Fruit fly (Drosophila melanogaster) whole organism, embryonic: ENCODE results near the gene CG32333.

Source experiments
- CG11085 ChIP-seq: fragments of 200-800 bp; sonication (Bioruptor generic); IDR thresholded peaks from 2 replicates; pipeline ENCODE4 v1.3.6; 2022; ENCODE audit warnings: missing biosample characterization, missing genetic modification characterization
- CG12219 ChIP-seq: fragments of 200-800 bp; sonication (Bioruptor generic); optimal IDR thresholded peaks from 3 replicates; lab custom pipeline; 2018; ENCODE audit warnings: missing biosample characterization, mild to moderate bottlenecking, missing genetic modification characterization
- CG15601 ChIP-seq: fragments of 200-800 bp; sonication (Bioruptor generic); optimal IDR thresholded peaks from 3 replicates; lab custom pipeline; 2019; ENCODE audit warnings: missing biosample characterization, mild to moderate bottlenecking, missing genetic modification characterization, moderate library complexity
- CG1602 ChIP-seq: fragments of 200-800 bp; sonication (Bioruptor generic); optimal IDR thresholded peaks from 3 replicates; lab custom pipeline; 2016; ENCODE audit warnings: missing biosample characterization, missing genetic modification characterization
- CG16813 ChIP-seq: fragments of 200-800 bp; sonication (Bioruptor generic); IDR thresholded peaks from 3 replicates; pipeline ENCODE4 v1.3.6; 2022; ENCODE audit warnings: missing biosample characterization, missing genetic modification characterization; ENCODE audit not compliant: partially characterized antibody
- CG16863 ChIP-seq: fragments of 200-800 bp; sonication (Bioruptor generic); optimal IDR thresholded peaks from 3 replicates; lab custom pipeline; 2016; ENCODE audit warnings: missing biosample characterization, missing genetic modification characterization
- CG17912 ChIP-seq: fragments of 200-800 bp; sonication (Bioruptor generic); optimal IDR thresholded peaks from 2 replicates; lab custom pipeline; 2018; ENCODE audit warnings: missing biosample characterization, mild to moderate bottlenecking, missing genetic modification characterization
- CG34224 ChIP-seq: fragments of 200-800 bp; sonication (Bioruptor generic); IDR thresholded peaks from 3 replicates; pipeline ENCODE4 v1.3.6; 2022; ENCODE audit warnings: missing biosample characterization, missing genetic modification characterization; ENCODE audit not compliant: partially characterized antibody
- CG3995 ChIP-seq: fragments of 200-800 bp; sonication (Bioruptor generic); optimal IDR thresholded peaks from 3 replicates; lab custom pipeline; 2016; ENCODE audit warnings: missing biosample characterization, missing genetic modification characterization
- CG4360 ChIP-seq: fragments of 200-800 bp; sonication (Bioruptor generic); IDR thresholded peaks from 2 replicates; pipeline ENCODE4 v1.3.6; 2022; ENCODE audit warnings: missing biosample characterization, missing genetic modification characterization
- CG6791 ChIP-seq: fragments of 200-800 bp; sonication (Bioruptor generic); IDR thresholded peaks from 3 replicates; pipeline ENCODE4 v1.3.6; 2022; ENCODE audit warnings: missing biosample characterization, missing genetic modification characterization; ENCODE audit not compliant: partially characterized antibody
- CG7928 ChIP-seq: fragments of 200-800 bp; sonication (Bioruptor generic); optimal IDR thresholded peaks from 2 replicates; lab custom pipeline; 2017; ENCODE audit warnings: missing biosample characterization, mild to moderate bottlenecking, missing genetic modification characterization
- CG7963 ChIP-seq: fragments of 200-800 bp; sonication (Bioruptor generic); IDR thresholded peaks from 3 replicates; pipeline ENCODE4 v1.3.6; 2022; ENCODE audit warnings: missing biosample characterization, missing genetic modification characterization; ENCODE audit not compliant: partially characterized antibody
- CG7987 ChIP-seq: fragments of 200-800 bp; sonication (Bioruptor generic); optimal IDR thresholded peaks from 2 replicates; lab custom pipeline; 2018; ENCODE audit warnings: missing biosample characterization, mild to moderate bottlenecking, missing genetic modification characterization, moderate library complexity
- Doc3 ChIP-seq: fragments of 200-800 bp; sonication (Bioruptor generic); IDR thresholded peaks from 3 replicates; pipeline ENCODE4 v1.3.6; 2022; ENCODE audit warnings: missing biosample characterization, missing genetic modification characterization; ENCODE audit not compliant: partially characterized antibody
- Dref ChIP-seq: fragments of 200-800 bp; sonication (Bioruptor generic); IDR thresholded peaks from 2 replicates; pipeline ENCODE4 v1.3.6; 2022; ENCODE audit warnings: missing biosample characterization, missing genetic modification characterization
- E2f2 ChIP-seq: fragments of 200-800 bp; sonication (Bioruptor generic); IDR thresholded peaks from 2 replicates; pipeline ENCODE4 v1.3.6; 2022; ENCODE audit warnings: missing biosample characterization, missing genetic modification characterization
- Hmx ChIP-seq: fragments of 200-800 bp; sonication (Bioruptor generic); optimal IDR thresholded peaks from 2 replicates; lab custom pipeline; 2016; ENCODE audit warnings: missing biosample characterization, missing genetic modification characterization
- Hr78 ChIP-seq, 2 experiments: fragments of 200-800 bp in 1 of 2; fragments of >200 bp in 1 of 2; sonication (Bioruptor generic) in 1 of 2; optimal IDR thresholded peaks; 2 replicates each; lab custom pipeline; 2017 to 2019; ENCODE audit warnings: missing biosample characterization in 2 of 2, missing genetic modification characterization in 2 of 2, mild to moderate bottlenecking in 1 of 2, moderate library complexity in 1 of 2
- Hsf ChIP-seq: fragments of 200-800 bp; sonication (Bioruptor generic); optimal IDR thresholded peaks from 3 replicates; lab custom pipeline; 2016; ENCODE audit warnings: missing biosample characterization, missing genetic modification characterization
- NfI ChIP-seq: fragments of 200-800 bp; sonication (Bioruptor generic); optimal IDR thresholded peaks from 3 replicates; lab custom pipeline; 2018; ENCODE audit warnings: missing biosample characterization, mild to moderate bottlenecking, missing genetic modification characterization, moderate library complexity
- Opbp ChIP-seq: fragments of 200-800 bp; sonication (Bioruptor generic); IDR thresholded peaks from 3 replicates; pipeline ENCODE4 v1.3.6; 2022; ENCODE audit warnings: missing biosample characterization, missing genetic modification characterization; ENCODE audit not compliant: partially characterized antibody
- Pdp1 ChIP-seq, 2 experiments: fragments of 200-800 bp; sonication (Bioruptor generic); optimal IDR thresholded peaks; 3 replicates each; lab custom pipeline; 2016; ENCODE audit warnings: missing biosample characterization in 2 of 2, missing genetic modification characterization in 2 of 2, mild to moderate bottlenecking in 1 of 2, moderate library complexity in 1 of 2
- Scr ChIP-seq: fragments of 200-800 bp; sonication (Bioruptor generic); IDR thresholded peaks from 2 replicates; pipeline ENCODE4 v1.3.6; 2022; ENCODE audit warnings: missing biosample characterization, missing genetic modification characterization; ENCODE audit not compliant: partially characterized antibody
- Sox100B ChIP-seq: fragments of 200-800 bp; sonication (Bioruptor generic); optimal IDR thresholded peaks from 3 replicates; lab custom pipeline; 2018; ENCODE audit warnings: missing biosample characterization, mild to moderate bottlenecking, missing genetic modification characterization
- abd-A ChIP-seq: fragments of 200-800 bp; sonication (Bioruptor generic); optimal IDR thresholded peaks from 3 replicates; lab custom pipeline; 2019; ENCODE audit warnings: missing biosample characterization, mild to moderate bottlenecking, missing genetic modification characterization, moderate library complexity
- al ChIP-seq: fragments of 200-800 bp; sonication (Bioruptor generic); IDR thresholded peaks from 2 replicates; pipeline ENCODE4 v1.3.6; 2022; ENCODE audit warnings: missing biosample characterization, missing genetic modification characterization
- bbx ChIP-seq: fragments of 200-800 bp; sonication (Bioruptor generic); IDR thresholded peaks from 2 replicates; pipeline ENCODE4 v1.3.6; 2022; ENCODE audit warnings: missing biosample characterization, missing genetic modification characterization; ENCODE audit not compliant: partially characterized antibody
- chinmo ChIP-seq: fragments of 200-800 bp; sonication (Bioruptor generic); IDR thresholded peaks from 4 replicates; pipeline ENCODE4 v1.3.6; 2022; ENCODE audit warnings: missing biosample characterization, missing genetic modification characterization; ENCODE audit not compliant: partially characterized antibody
- ci ChIP-seq: fragments of 200-800 bp; sonication (Bioruptor generic); IDR thresholded peaks from 3 replicates; pipeline ENCODE4 v1.3.6; 2022; ENCODE audit warnings: missing biosample characterization, missing genetic modification characterization
- disco-r ChIP-seq: fragments of 200-800 bp; sonication (Bioruptor generic); optimal IDR thresholded peaks from 2 replicates; lab custom pipeline; 2016; ENCODE audit warnings: missing biosample characterization, missing genetic modification characterization
- emc ChIP-seq: fragments of 200-800 bp; sonication (Bioruptor generic); optimal IDR thresholded peaks from 2 replicates; lab custom pipeline; 2016; ENCODE audit warnings: missing biosample characterization, missing genetic modification characterization
- fd102C ChIP-seq: fragments of 200-800 bp; sonication (Bioruptor generic); optimal IDR thresholded peaks from 2 replicates; lab custom pipeline; 2018; ENCODE audit warnings: missing biosample characterization, mild to moderate bottlenecking, missing genetic modification characterization, moderate library complexity
- fu2 ChIP-seq: fragments of 200-800 bp; sonication (Bioruptor generic); optimal IDR thresholded peaks from 2 replicates; lab custom pipeline; 2016; ENCODE audit warnings: missing biosample characterization, missing genetic modification characterization
- gce ChIP-seq: fragments of 200-800 bp; sonication (Bioruptor generic); IDR thresholded peaks from 3 replicates; pipeline ENCODE4 v1.3.6; 2022; ENCODE audit warnings: missing biosample characterization, missing genetic modification characterization
- h ChIP-seq: fragments of >200 bp; optimal IDR thresholded peaks from 2 replicates; lab custom pipeline; 2017
- knrl ChIP-seq: fragments of 200-800 bp; sonication (Bioruptor generic); IDR thresholded peaks from 3 replicates; pipeline ENCODE4 v1.3.6; 2022; ENCODE audit warnings: missing biosample characterization, missing genetic modification characterization; ENCODE audit not compliant: partially characterized antibody
- luna ChIP-seq: fragments of 200-800 bp; sonication (Bioruptor generic); optimal IDR thresholded peaks from 2 replicates; lab custom pipeline; 2016; ENCODE audit warnings: missing biosample characterization, missing genetic modification characterization
- nom ChIP-seq: fragments of 200-800 bp; sonication (Bioruptor generic); optimal IDR thresholded peaks from 2 replicates; lab custom pipeline; 2017; ENCODE audit warnings: missing biosample characterization, missing genetic modification characterization, mild to moderate bottlenecking, moderate library complexity, missing genetic modification reagents
- pzg ChIP-seq: fragments of 200-800 bp; sonication (Bioruptor generic); optimal IDR thresholded peaks from 3 replicates; lab custom pipeline; 2018; ENCODE audit warnings: missing biosample characterization, mild to moderate bottlenecking, missing genetic modification characterization, moderate library complexity
- row ChIP-seq: fragments of 200-800 bp; sonication (Bioruptor generic); IDR thresholded peaks from 3 replicates; pipeline ENCODE4 v1.3.6; 2022; ENCODE audit warnings: missing biosample characterization, missing genetic modification characterization
- sd ChIP-seq: fragments of 200-800 bp; sonication (Bioruptor generic); optimal IDR thresholded peaks from 3 replicates; lab custom pipeline; 2018; ENCODE audit warnings: missing biosample characterization, mild to moderate bottlenecking, missing genetic modification characterization, moderate library complexity
- sens ChIP-seq: fragments of 200-800 bp; sonication (Bioruptor generic); peaks from one replicate; lab custom pipeline; 2016; ENCODE audit warnings: missing biosample characterization, missing genetic modification characterization
- sna ChIP-seq: fragments of 200-800 bp; sonication (Bioruptor generic); IDR thresholded peaks from 2 replicates; pipeline ENCODE4 v1.3.6; 2022; ENCODE audit warnings: missing biosample characterization, missing genetic modification characterization; ENCODE audit not compliant: partially characterized antibody
- unc-4 ChIP-seq: fragments of 200-800 bp; sonication (Bioruptor generic); IDR thresholded peaks from 2 replicates; pipeline ENCODE4 v1.3.6; 2022; ENCODE audit warnings: missing biosample characterization, missing genetic modification characterization; ENCODE audit not compliant: partially characterized antibody
- unpg ChIP-seq: fragments of 200-800 bp; sonication (Bioruptor generic); optimal IDR thresholded peaks from 3 replicates; lab custom pipeline; 2018; ENCODE audit warnings: missing biosample characterization, mild to moderate bottlenecking, missing genetic modification characterization, moderate library complexity
- wdn ChIP-seq: fragments of 200-800 bp; sonication (Bioruptor generic); IDR thresholded peaks from 2 replicates; pipeline ENCODE4 v1.3.6; 2022; ENCODE audit warnings: missing biosample characterization, missing genetic modification characterization
- wor ChIP-seq: fragments of 200-800 bp; sonication (Bioruptor generic); IDR thresholded peaks from 2 replicates; pipeline ENCODE4 v1.3.6; 2022; ENCODE audit warnings: missing biosample characterization, missing genetic modification characterization
- zfh1 ChIP-seq: fragments of 200-800 bp; sonication (Bioruptor generic); IDR thresholded peaks from 3 replicates; pipeline ENCODE4 v1.3.6; 2022; ENCODE audit warnings: missing biosample characterization, missing genetic modification characterization

The CG32333 gene

dm6 chr3L:1318241-1318640, 42.5 kb downstream of the CG32333 start, which contains the start of gene Myo61F:
Myo61F (plus strand) TSS chr3L:1318480.
- TF ChIP-seq Doc3 (GFP tag; lab: Robert Waterston, UW) (0 out of 3 replicates have a peak, but pooled peaks have one; percentile 12), gce (0 out of 3 replicates have a peak, but pooled peaks have one; percentile 23), unpg (GFP tag; lab: Kevin White, UChicago) (no peak), pzg (GFP tag; lab: Kevin White, UChicago) (peak; percentile 74), CG34224 (GFP tag; lab: Robert Waterston, UW) (peak; percentile 61; the same call in 1 of the 3 replicates), Opbp (0 out of 3 replicates have a peak, but pooled peaks have one; percentile 34), al (GFP tag; lab: Robert Waterston, UW) (no peak), chinmo (GFP tag; lab: Robert Waterston, UW) (peak; percentile 51; the same call in 1 of the 4 replicates), CG7987 (GFP tag; lab: Kevin White, UChicago) (peak; percentile 20), CG16813 (GFP tag; lab: Robert Waterston, UW) (no peak; the same call in 2 of the 3 replicates), zfh1 (GFP tag; lab: Robert Waterston, UW) (no peak), ci (GFP tag; lab: Robert Waterston, UW) (peak; percentile 34; the same call in 1 of the 3 replicates), NfI (GFP tag; lab: Kevin White, UChicago) (no peak), luna (GFP tag; lab: Kevin White, UChicago) (no peak), Hmx (no peak), Scr (GFP tag; lab: Robert Waterston, UW) (peak; percentile 54), Hsf (no peak), sens (GFP tag; lab: Kevin White, UChicago) (peak; percentile 27), E2f2 (peak; percentile 89), CG15601 (tag; lab: Kevin White, UChicago) (peak; percentile 54), CG1602 (GFP tag; lab: Kevin White, UChicago) (no peak), sd (tag; lab: Kevin White, UChicago) (no peak), unc-4 (GFP tag; lab: Robert Waterston, UW) (peak; percentile 53), sna (GFP tag; lab: Robert Waterston, UW) (peak; percentile 42; the same call in 1 of the 2 replicates), CG4360 (GFP tag; lab: Robert Waterston, UW) (no peak), fd102C (GFP tag; lab: Kevin White, UChicago) (no peak), row (GFP tag; lab: Robert Waterston, UW) (peak; percentile 16; the same call in 1 of the 3 replicates), CG7963 (GFP tag; lab: Robert Waterston, UW) (0 out of 3 replicates have a peak, but pooled peaks have one; percentile 61), CG3995 (GFP tag; lab: Kevin White, UChicago) (peak; percentile 87), Dref (GFP tag; lab: Robert Waterston, UW) (peak; percentile 78), wdn (GFP tag; lab: Robert Waterston, UW) (no peak), Pdp1 (GFP tag; optimal IDR thresholded peaks at IDR 0.05; lab: Kevin White, UChicago) (peak in 1 of 2 experiments; percentile 94), CG11085 (GFP tag; lab: Robert Waterston, UW) (no peak), bbx (GFP tag; lab: Robert Waterston, UW) (peak; percentile 64; the same call in 1 of the 2 replicates), knrl (GFP tag; lab: Robert Waterston, UW) (0 out of 3 replicates have a peak, but pooled peaks have one; percentile 23), CG7928 (GFP tag; lab: Kevin White, UChicago) (peak; percentile 45), Sox100B (no peak), emc (GFP tag; lab: Kevin White, UChicago) (no peak), Hr78 (GFP tag; optimal IDR thresholded peaks at IDR 0.05; lab: Kevin White, UChicago) (peak in 1 of 2 experiments; percentile 38), h (lab: Kevin White, UChicago) (no peak), CG6791 (GFP tag; lab: Robert Waterston, UW) (peak; percentile 66), CG16863 (GFP tag; lab: Kevin White, UChicago) (no peak), disco-r (GFP tag; lab: Kevin White, UChicago) (no peak), CG17912 (GFP tag; lab: Kevin White, UChicago) (no peak), nom (GFP tag; lab: Kevin White, UChicago) (peak; percentile 34), fu2 (no peak), CG12219 (GFP tag; lab: Kevin White, UChicago) (no peak), abd-A (tag; lab: Kevin White, UChicago) (no peak), wor (GFP tag; lab: Robert Waterston, UW) (no peak)
